Worm (Caenorhabditis elegans) whole organism, L1 larva: ENCODE measurements around the gene zip-1.

Experiments
- C04F5.9 ChIP-seq: sonication (generic microtip); optimal IDR thresholded peaks from 2 replicates; lab custom pipeline; 2016; ENCODE audit warnings: missing genetic modification characterization, missing compliant biosample characterization
- C34B4.2 ChIP-seq: sonication (generic microtip); optimal IDR thresholded peaks from 2 replicates; lab custom pipeline; 2017; ENCODE audit warnings: mild to moderate bottlenecking, missing genetic modification characterization, missing compliant biosample characterization
- Y116A8C.19 ChIP-seq: sonication (generic microtip); optimal IDR thresholded peaks from 2 replicates; lab custom pipeline; 2016; ENCODE audit warnings: missing compliant biosample characterization, missing genetic modification characterization, borderline replicate concordance
- aly-2 ChIP-seq: fragments of 150-350 bp; optimal IDR thresholded peaks from 2 replicates; lab custom pipeline; 2014; ENCODE audit warnings: missing biosample characterization, missing genetic modification characterization
- ama-1 ChIP-seq: fragments of 150-350 bp; optimal IDR thresholded peaks from 2 replicates; lab custom pipeline; 2014
- ceh-63 ChIP-seq: fragments of 200-800 bp; sonication (Bioruptor generic); optimal IDR thresholded peaks from 2 replicates; lab custom pipeline; 2018; ENCODE audit warnings: mild to moderate bottlenecking, missing genetic modification characterization, missing compliant biosample characterization
- ceh-8 ChIP-seq: fragments of 200-800 bp; sonication (Bioruptor generic); optimal IDR thresholded peaks from 2 replicates; lab custom pipeline; 2018; ENCODE audit warnings: mild to moderate bottlenecking, missing genetic modification characterization, moderate library complexity, missing compliant biosample characterization
- ceh-82 ChIP-seq, 3 experiments: fragments of 150-350 bp in 1 of 3; sonication (generic microtip) in 2 of 3; optimal IDR thresholded peaks; 2 replicates each; lab custom pipeline; 2014 to 2017; ENCODE audit warnings: missing biosample characterization in 3 of 3, missing genetic modification characterization in 3 of 3
- ceh-90 ChIP-seq: sonication (generic microtip); optimal IDR thresholded peaks from 2 replicates; lab custom pipeline; 2016; ENCODE audit warnings: missing genetic modification characterization, missing compliant biosample characterization
- ces-1 ChIP-seq: fragments of 150-350 bp; optimal IDR thresholded peaks from 2 replicates; lab custom pipeline; 2014; ENCODE audit warnings: missing biosample characterization, missing genetic modification reagents, missing genetic modification characterization
- dpl-1 ChIP-seq, 3 experiments: fragments of 150-350 bp in 2 of 3; sonication (generic microtip) in 1 of 3; optimal IDR thresholded peaks; 2 replicates each; lab custom pipeline; 2014 to 2017; ENCODE audit warnings: missing biosample characterization in 3 of 3, missing genetic modification characterization in 3 of 3, missing genetic modification reagents in 3 of 3
- dsc-1 ChIP-seq: sonication (generic microtip); optimal IDR thresholded peaks from 2 replicates; lab custom pipeline; 2016; ENCODE audit warnings: mild to moderate bottlenecking, missing genetic modification characterization, missing compliant biosample characterization
- efl-1 ChIP-seq, 4 experiments: fragments of 150-350 bp; optimal IDR thresholded peaks in 3 of 4; peaks in 1 of 4; 1 replicate in 1 of 4; 2 replicates in 3 of 4; lab custom pipeline; 2014; ENCODE audit warnings: missing biosample characterization in 2 of 4, missing genetic modification characterization in 2 of 4, missing genetic modification reagents in 2 of 4
- egl-13 ChIP-seq: sonication (generic microtip); optimal IDR thresholded peaks from 2 replicates; lab custom pipeline; 2016; ENCODE audit warnings: missing genotype, missing genetic modification reagents, missing genetic modification characterization, missing compliant biosample characterization
- elt-2 ChIP-seq: sonication (generic microtip); optimal IDR thresholded peaks from 2 replicates; lab custom pipeline; 2016; ENCODE audit warnings: missing genetic modification characterization, mild to moderate bottlenecking, inconsistent platforms, missing compliant biosample characterization, missing genetic modification reagents
- ets-5 ChIP-seq: fragments of 200-800 bp; sonication (Bioruptor generic); IDR thresholded peaks from 2 replicates; pipeline ENCODE4 v1.3.6; 2022; ENCODE audit warnings: missing genetic modification characterization, missing compliant biosample characterization
- fkh-4 ChIP-seq: sonication (generic microtip); optimal IDR thresholded peaks from 2 replicates; lab custom pipeline; 2016; ENCODE audit warnings: missing compliant biosample characterization, missing genetic modification characterization, borderline replicate concordance
- fkh-8 ChIP-seq: sonication (generic microtip); optimal IDR thresholded peaks from 2 replicates; lab custom pipeline; 2016; ENCODE audit warnings: mild to moderate bottlenecking, missing genetic modification characterization, missing compliant biosample characterization
- fos-1 ChIP-seq: fragments of 150-350 bp; optimal IDR thresholded peaks from 2 replicates; lab custom pipeline; 2014; ENCODE audit warnings: missing biosample characterization, missing genetic modification characterization
- hlh-17 ChIP-seq: fragments of 200-800 bp; sonication (Bioruptor generic); optimal IDR thresholded peaks from 2 replicates; lab custom pipeline; 2018; ENCODE audit warnings: missing genetic modification characterization, mild to moderate bottlenecking, missing compliant biosample characterization, moderate library complexity, borderline replicate concordance
- hlh-4 ChIP-seq: sonication (generic microtip); optimal IDR thresholded peaks from 2 replicates; lab custom pipeline; 2016; ENCODE audit warnings: mild to moderate bottlenecking, missing genetic modification characterization, missing compliant biosample characterization
- hpl-2 ChIP-seq: fragments of 150-350 bp; optimal IDR thresholded peaks from 2 replicates; lab custom pipeline; 2014; ENCODE audit warnings: missing biosample characterization, missing genetic modification reagents, missing genetic modification characterization
- irx-1 ChIP-seq: sonication (generic microtip); optimal IDR thresholded peaks from 2 replicates; lab custom pipeline; 2016; ENCODE audit warnings: missing genetic modification characterization, missing compliant biosample characterization
- isw-1 ChIP-seq: fragments of 200-800 bp; sonication (Bioruptor generic); IDR thresholded peaks from 2 replicates; pipeline ENCODE4 v1.3.6; 2022; ENCODE audit warnings: missing genetic modification characterization, missing compliant biosample characterization
- lin-14 ChIP-seq: fragments of 200-800 bp; sonication (Bioruptor generic); optimal IDR thresholded peaks from 2 replicates; lab custom pipeline; 2018; ENCODE audit warnings: mild to moderate bottlenecking, missing genetic modification characterization, moderate library complexity, missing compliant biosample characterization
- lin-35 ChIP-seq, 2 experiments: fragments of 150-350 bp; optimal IDR thresholded peaks; 2 replicates each; lab custom pipeline; 2014; ENCODE audit warnings: missing biosample characterization in 2 of 2, missing genetic modification characterization in 2 of 2, missing genetic modification reagents in 2 of 2
- lir-3 ChIP-seq: sonication (generic microtip); optimal IDR thresholded peaks from 2 replicates; lab custom pipeline; 2016; ENCODE audit warnings: mild to moderate bottlenecking, missing genetic modification characterization, moderate library complexity, missing compliant biosample characterization; ENCODE audit not compliant: poor library complexity
- lsy-2 ChIP-seq, 2 experiments: fragments of 150-350 bp; optimal IDR thresholded peaks; 2 replicates each; lab custom pipeline; 2014; ENCODE audit warnings: missing biosample characterization in 2 of 2, missing genetic modification characterization in 2 of 2
- mdl-1 ChIP-seq, 2 experiments: fragments of 150-350 bp; optimal IDR thresholded peaks; 2 replicates each; lab custom pipeline; 2014 to 2017; ENCODE audit warnings: missing biosample characterization in 2 of 2, missing genetic modification characterization in 2 of 2, inconsistent platforms in 1 of 2
- mep-1 ChIP-seq: fragments of 150-350 bp; optimal IDR thresholded peaks from 2 replicates; lab custom pipeline; 2014; ENCODE audit warnings: missing biosample characterization, missing genetic modification characterization
- nhr-12 ChIP-seq: sonication (generic microtip); optimal IDR thresholded peaks from 2 replicates; lab custom pipeline; 2017; ENCODE audit warnings: missing biosample characterization, missing genetic modification characterization
- nhr-19 ChIP-seq: fragments of 200-800 bp; sonication (Bioruptor generic); conservative IDR thresholded peaks from 2 replicates; pipeline ENCODE4 v1.3.6; 2022; ENCODE audit warnings: missing genetic modification characterization, missing compliant biosample characterization
- nhr-20 ChIP-seq: sonication (generic microtip); optimal IDR thresholded peaks from 2 replicates; lab custom pipeline; 2016; ENCODE audit warnings: mild to moderate bottlenecking, missing genetic modification characterization, missing compliant biosample characterization
- nhr-237 ChIP-seq: fragments of 150-350 bp; optimal IDR thresholded peaks from 2 replicates; lab custom pipeline; 2014; ENCODE audit warnings: missing biosample characterization, missing genetic modification characterization
- nhr-47 ChIP-seq: sonication (generic microtip); optimal IDR thresholded peaks from 2 replicates; lab custom pipeline; 2016; ENCODE audit warnings: mild to moderate bottlenecking, missing genetic modification characterization, moderate library complexity, missing compliant biosample characterization
- nhr-71 ChIP-seq: sonication (generic microtip); optimal IDR thresholded peaks from 2 replicates; lab custom pipeline; 2016; ENCODE audit warnings: mild to moderate bottlenecking, missing genetic modification characterization, moderate library complexity, missing compliant biosample characterization
- nhr-76 ChIP-seq: sonication (generic microtip); optimal IDR thresholded peaks from 2 replicates; lab custom pipeline; 2017; ENCODE audit warnings: missing biosample characterization, missing genetic modification characterization
- nhr-77 ChIP-seq: fragments of 150-350 bp; optimal IDR thresholded peaks from 2 replicates; lab custom pipeline; 2014; ENCODE audit warnings: missing biosample characterization, missing genetic modification characterization
- nhr-90 ChIP-seq: sonication (generic microtip); optimal IDR thresholded peaks from 2 replicates; lab custom pipeline; 2016; ENCODE audit warnings: mild to moderate bottlenecking, missing genetic modification characterization, missing compliant biosample characterization; ENCODE audit not compliant: poor library complexity
- pag-3 ChIP-seq: sonication (generic microtip); optimal IDR thresholded peaks from 2 replicates; lab custom pipeline; 2017; ENCODE audit warnings: missing genetic modification characterization, mild to moderate bottlenecking, missing compliant biosample characterization, antibody characterized with exemption, borderline replicate concordance; ENCODE audit not compliant: insufficient read depth
- pax-3 ChIP-seq: fragments of 200-800 bp; sonication (Bioruptor generic); optimal IDR thresholded peaks from 2 replicates; lab custom pipeline; 2018; ENCODE audit warnings: mild to moderate bottlenecking, missing genetic modification characterization, moderate library complexity, missing compliant biosample characterization
- skn-1 ChIP-seq: fragments of 150-350 bp; optimal IDR thresholded peaks from 2 replicates; lab custom pipeline; 2014; ENCODE audit warnings: missing biosample characterization, missing genetic modification characterization
- snpc-4 ChIP-seq: fragments of 150-350 bp; optimal IDR thresholded peaks from 2 replicates; lab custom pipeline; 2014; ENCODE audit warnings: missing biosample characterization, missing genetic modification characterization
- sox-4 ChIP-seq: sonication (generic microtip); optimal IDR thresholded peaks from 2 replicates; lab custom pipeline; 2016; ENCODE audit warnings: missing genetic modification characterization, missing compliant biosample characterization
- sup-37 ChIP-seq: fragments of 200-800 bp; sonication (Bioruptor generic); optimal IDR thresholded peaks from 2 replicates; lab custom pipeline; 2018; ENCODE audit warnings: mild to moderate bottlenecking, missing genetic modification characterization, missing compliant biosample characterization
- unc-130 ChIP-seq: fragments of 150-350 bp; optimal IDR thresholded peaks from 2 replicates; lab custom pipeline; 2017; ENCODE audit warnings: missing biosample characterization, missing genetic modification characterization, inconsistent platforms
- unc-30 ChIP-seq: sonication (generic microtip); optimal IDR thresholded peaks from 2 replicates; lab custom pipeline; 2017; ENCODE audit warnings: missing biosample characterization, missing genetic modification characterization
- unc-62 ChIP-seq: fragments of 150-350 bp; optimal IDR thresholded peaks from 2 replicates; lab custom pipeline; 2014; ENCODE audit warnings: missing biosample characterization, missing genetic modification reagents, missing genetic modification characterization
- unc-98 ChIP-seq: fragments of 200-800 bp; sonication (Bioruptor generic); IDR thresholded peaks from 2 replicates; pipeline ENCODE4 v1.3.6; 2022; ENCODE audit warnings: missing genetic modification characterization, missing compliant biosample characterization
- vab-15 ChIP-seq: sonication (generic microtip); optimal IDR thresholded peaks from 2 replicates; lab custom pipeline; 2017; ENCODE audit warnings: missing genotype, mild to moderate bottlenecking, missing genetic modification characterization, missing compliant biosample characterization
- xbp-1 ChIP-seq: sonication (generic microtip); optimal IDR thresholded peaks from 2 replicates; lab custom pipeline; 2016; ENCODE audit warnings: missing genetic modification characterization, missing compliant biosample characterization
- zag-1 ChIP-seq: fragments of 150-350 bp; optimal IDR thresholded peaks from 2 replicates; lab custom pipeline; 2014; ENCODE audit warnings: missing biosample characterization, missing genetic modification characterization

The zip-1 gene

ce11 chrIII:12351301-12351700 is 17.8 kb downstream of the zip-1 start, which contains the start of the genes pph-4.1 and Y75B8A.31 (continued):
- TF ChIP-seq lin-35 (GFP tag; optimal IDR thresholded peaks at IDR 0.05; lab: Kevin White, UChicago) (peak; percentile 78 to 80), unc-98 (GFP tag; lab: Robert Waterston, UW) (peak; percentile 85), vab-15 (peak; percentile 44), unc-130 (peak; percentile 91), nhr-47 (peak; percentile 91), pag-3 (tag; lab: Kevin White, UChicago) (no peak), unc-30 (tag; lab: Kevin White, UChicago) (no peak), mdl-1 (tag; optimal IDR thresholded peaks at IDR 0.05; lab: Kevin White, UChicago) (peak in 1 of 2 experiments; percentile 64), snpc-4 (tag; lab: Kevin White, UChicago) (peak; percentile 59), ama-1 (lab: Kevin White, UChicago) (no peak), nhr-237 (tag; lab: Kevin White, UChicago) (no peak), mep-1 (tag; lab: Kevin White, UChicago) (peak; percentile 92), isw-1 (GFP tag; lab: Robert Waterston, UW) (peak; percentile 78), fkh-8 (tag; lab: Kevin White, UChicago) (peak; percentile 90), dpl-1 (GFP tag; optimal IDR thresholded peaks at IDR 0.05; lab: Kevin White, UChicago) (peak; percentile 73 to 83 (median 75)), sup-37 (GFP tag; lab: Kevin White, UChicago) (peak; percentile 60), hlh-17 (no peak), ets-5 (GFP tag; lab: Robert Waterston, UW) (no peak), efl-1 (optimal IDR thresholded peaks at IDR 0.05; lab: Kevin White, UChicago) (peak; percentile 80 to 83), efl-1 (GFP tag; optimal IDR thresholded peaks at IDR 0.05 in 1 of 2; lab: Kevin White, UChicago) (peak; percentile 79 to 97), nhr-76 (tag; lab: Kevin White, UChicago) (no peak), nhr-20 (tag; lab: Kevin White, UChicago) (peak; percentile 88), hlh-4 (tag; lab: Kevin White, UChicago) (no peak), skn-1 (tag; lab: Kevin White, UChicago) (peak; percentile 89), xbp-1 (peak; percentile 89), irx-1 (tag; lab: Kevin White, UChicago) (peak; percentile 88), ceh-8 (GFP tag; lab: Kevin White, UChicago) (no peak), nhr-90 (tag; lab: Kevin White, UChicago) (peak; percentile 93), lir-3 (tag; lab: Kevin White, UChicago) (no peak), pax-3 (tag; lab: Kevin White, UChicago) (peak; percentile 87), unc-62 (GFP tag; lab: Kevin White, UChicago) (no peak), C04F5.9 (tag; lab: Kevin White, UChicago) (peak; percentile 73), Y116A8C.19 (tag; lab: Kevin White, UChicago) (peak; percentile 58), ceh-82 (tag; optimal IDR thresholded peaks at IDR 0.05; lab: Kevin White, UChicago) (peak; percentile 80 to 89 (median 88)), egl-13 (tag; lab: Kevin White, UChicago) (peak; percentile 89), fkh-4 (peak; percentile 83), aly-2 (no peak), nhr-19 (GFP tag; lab: Robert Waterston, UW) (peak; percentile 85), lin-14 (no peak), fos-1 (tag; lab: Kevin White, UChicago) (no peak), zag-1 (tag; lab: Kevin White, UChicago) (no peak), nhr-12 (tag; lab: Kevin White, UChicago) (no peak), nhr-77 (peak; percentile 19), ceh-90 (tag; lab: Kevin White, UChicago) (peak; percentile 92), hpl-2 (peak; percentile 21), nhr-71 (tag; lab: Kevin White, UChicago) (peak; percentile 95), C34B4.2 (tag; lab: Kevin White, UChicago) (no peak), ceh-63 (no peak), dsc-1 (tag; lab: Kevin White, UChicago) (peak; percentile 91), ces-1 (no peak), lsy-2 (tag; optimal IDR thresholded peaks at IDR 0.05; lab: Kevin White, UChicago) (peak; percentile 86 to 89), sox-4 (peak; percentile 80), elt-2 (peak; percentile 44)
